Fruit fly (Drosophila melanogaster): Measurements from ENCODE around the gene ABCB7.

DNA sequence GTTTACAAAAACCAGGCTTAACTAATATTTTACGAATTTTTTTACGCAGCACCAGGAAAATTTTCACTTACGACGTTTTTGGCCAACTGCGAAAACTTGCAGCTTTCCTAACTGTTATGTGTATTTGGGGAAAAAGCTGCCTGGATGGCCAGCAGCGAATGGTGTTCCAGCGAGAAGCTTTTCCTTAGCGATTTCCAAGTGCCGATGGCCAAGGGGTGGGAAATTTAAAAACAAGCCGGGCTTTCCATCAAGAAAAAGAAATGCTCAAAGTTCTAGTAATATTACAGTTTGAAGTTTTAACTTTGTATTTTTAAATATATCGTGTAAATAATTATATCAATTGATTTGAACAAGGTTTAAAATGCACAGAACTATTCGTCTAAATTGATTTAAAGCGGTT, 19.4 kb downstream of the ABCB7 start, which contains the start of gene nSyb:
- no peak for TF ChIP-seq Pif1A (GFP tag; optimal IDR thresholded peaks at IDR 0.05)
- no peak for TF ChIP-seq CG15710 (tag; optimal IDR thresholded peaks at IDR 0.05)
- TF ChIP-seq EcR (GFP tag; optimal IDR thresholded peaks at IDR 0.05) = no peak
- TF ChIP-seq gl (tag; optimal IDR thresholded peaks at IDR 0.05) = no peak
- TF ChIP-seq fd96Ca (GFP tag; IDR thresholded peaks at IDR 0.05) = no peak
- no peak for TF ChIP-seq CG4496 (GFP tag; IDR thresholded peaks at IDR 0.05)
- no peak for TF ChIP-seq CG34367 (tag; optimal IDR thresholded peaks at IDR 0.05)
- TF ChIP-seq CG9948 (tag; optimal IDR thresholded peaks at IDR 0.05) = no peak
- no peak for TF ChIP-seq Pif1B (GFP tag; optimal IDR thresholded peaks at IDR 0.05)

Measured in whole organism, pupa.